Fruit fly (Drosophila melanogaster): ENCODE data around the gene Mip.

DNA sequence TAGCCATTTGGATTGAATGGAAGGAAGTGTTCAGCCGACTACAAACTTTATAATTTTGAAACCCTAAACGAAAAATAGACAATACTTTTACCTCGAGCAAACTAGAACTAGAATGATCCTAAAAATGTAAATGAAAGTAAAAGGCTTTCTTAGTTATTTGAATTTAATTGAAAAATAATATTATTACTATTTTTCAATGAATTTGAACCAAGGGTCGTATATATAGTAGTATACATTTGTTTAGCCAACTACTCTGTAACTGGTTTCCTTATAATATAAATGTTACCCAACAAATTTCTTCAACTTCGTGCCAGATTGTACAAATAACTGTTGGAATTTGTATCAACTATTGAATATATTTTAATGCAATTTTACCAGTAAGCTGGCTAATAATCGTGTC is 24.0 kb downstream of the Mip start, which contains the start of gene CG13725:
- TF ChIP-seq Ets98B (GFP tag; IDR thresholded peaks at IDR 0.05) (no peak), rn (GFP tag; IDR thresholded peaks at IDR 0.05) (no peak), fd96Ca (GFP tag; IDR thresholded peaks at IDR 0.05) (no peak), Pif1B (GFP tag; optimal IDR thresholded peaks at IDR 0.05) (no peak), Pif1A (GFP tag; optimal IDR thresholded peaks at IDR 0.05) (no peak), CG12605 (GFP tag; IDR thresholded peaks at IDR 0.05) (no peak), CG8159 (tag; optimal IDR thresholded peaks at IDR 0.05) (no peak), EcR (GFP tag; optimal IDR thresholded peaks at IDR 0.05) (no peak), CG13204 (GFP tag; optimal IDR thresholded peaks at IDR 0.05) (no peak), CG17806 (tag; optimal IDR thresholded peaks at IDR 0.05) (no peak)
